Worm (Caenorhabditis elegans) whole organism, L3 larva: ENCODE data around the gene mcat-1.

Source experiments
- R02D3.7 ChIP-seq: fragments of 150-350 bp; optimal IDR thresholded peaks from 2 replicates; lab custom pipeline; 2014; ENCODE audit warnings: missing biosample characterization, missing genetic modification characterization
- ceh-28 ChIP-seq: fragments of 150-350 bp; optimal IDR thresholded peaks from 2 replicates; lab custom pipeline; 2014; ENCODE audit warnings: missing biosample characterization, missing genetic modification reagents, missing genetic modification characterization
- ceh-82 ChIP-seq: fragments of 150-350 bp; optimal IDR thresholded peaks from 2 replicates; lab custom pipeline; 2014; ENCODE audit warnings: missing biosample characterization, missing genetic modification characterization
- egl-27 ChIP-seq: sonication (generic microtip); optimal IDR thresholded peaks from 4 replicates; lab custom pipeline; 2017; ENCODE audit warnings: missing biosample characterization, missing genetic modification reagents, missing genetic modification characterization
- lin-15B ChIP-seq: fragments of 150-350 bp; optimal IDR thresholded peaks from 2 replicates; lab custom pipeline; 2014; ENCODE audit warnings: missing biosample characterization, missing genetic modification characterization
- nhr-12 ChIP-seq: fragments of 150-350 bp; optimal IDR thresholded peaks from 2 replicates; lab custom pipeline; 2014; ENCODE audit warnings: missing biosample characterization, missing genetic modification characterization
- nhr-23 ChIP-seq: fragments of 150-350 bp; optimal IDR thresholded peaks from 2 replicates; lab custom pipeline; 2014; ENCODE audit warnings: missing biosample characterization, missing genetic modification reagents, missing genetic modification characterization
- nhr-28 ChIP-seq: fragments of 150-350 bp; optimal IDR thresholded peaks from 2 replicates; lab custom pipeline; 2014; ENCODE audit warnings: missing biosample characterization, missing genetic modification characterization
- snpc-4 ChIP-seq: fragments of 150-350 bp; optimal IDR thresholded peaks from 2 replicates; lab custom pipeline; 2014; ENCODE audit warnings: missing biosample characterization, missing genetic modification characterization
- unc-39 ChIP-seq: sonication (generic microtip); optimal IDR thresholded peaks from 4 replicates; lab custom pipeline; 2017; ENCODE audit warnings: missing biosample characterization, missing genetic modification characterization

DNA sequence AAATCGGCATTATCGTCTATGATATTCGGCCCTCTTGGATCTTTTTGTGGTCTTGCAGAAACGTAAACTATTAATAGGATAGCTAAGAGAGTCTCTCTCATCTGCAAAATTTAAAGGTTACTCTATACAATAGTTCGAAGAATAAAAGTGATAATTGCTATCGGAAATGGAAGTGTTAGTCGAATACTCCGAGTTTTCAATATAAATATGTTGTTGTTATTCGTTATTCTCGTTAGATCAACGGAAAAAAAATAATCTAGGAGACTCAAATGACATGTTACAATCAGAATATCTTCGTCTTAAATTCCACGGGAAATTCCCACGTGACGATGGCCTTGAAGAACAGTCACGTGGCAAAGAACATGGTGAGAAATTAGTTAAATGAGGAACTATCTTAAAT is 36.1 kb downstream of the mcat-1 start, which contains the start of gene tre-5:
- TF ChIP-seq R02D3.7 (no peak), nhr-12 (tag; lab: Kevin White, UChicago) (no peak), ceh-28 (tag; lab: Kevin White, UChicago) (no peak), snpc-4 (tag; lab: Kevin White, UChicago) (no peak), lin-15B (tag; lab: Kevin White, UChicago) (no peak), ceh-82 (tag; lab: Kevin White, UChicago) (no peak), nhr-23 (tag; lab: Kevin White, UChicago) (no peak), unc-39 (tag; lab: Kevin White, UChicago) (no peak), egl-27 (tag; lab: Kevin White, UChicago) (no peak), nhr-28 (tag; lab: Kevin White, UChicago) (no peak)
